Worm (Caenorhabditis elegans): ENCODE measurements around the gene D1086.18.
"Not testable (repeated sequence)": the region's sequence is repeated elsewhere in the genome, so short reads cannot be mapped to it uniquely, and the experiment has no call there.

ce11 chrV:14055097-14055496 lies 30.6 kb upstream of the D1086.18 start:
- TF ChIP-seq fkh-10 (GFP tag; optimal IDR thresholded peaks at IDR 0.05), result peak; percentile 50
- TF ChIP-seq mdl-1 (tag; optimal IDR thresholded peaks at IDR 0.05), result peak; percentile 25
- peak; percentile 18 for TF ChIP-seq skn-1 (tag; optimal IDR thresholded peaks at IDR 0.05)
- TF ChIP-seq fos-1 (tag; optimal IDR thresholded peaks at IDR 0.05); elt-3 (tag; optimal IDR thresholded peaks at IDR 0.05); ama-1 (optimal IDR thresholded peaks at IDR 0.05); ZK546.5 (tag; optimal IDR thresholded peaks at IDR 0.05); aly-2 (tag; optimal IDR thresholded peaks at IDR 0.05): not testable (repeated sequence)
- peak; percentile 93 for TF ChIP-seq snpc-4 (tag; optimal IDR thresholded peaks at IDR 0.05)
- peak; percentile 39 for TF ChIP-seq unc-62 (GFP tag; optimal IDR thresholded peaks at IDR 0.05)
- TF ChIP-seq lin-15B (tag; optimal IDR thresholded peaks at IDR 0.05), result peak; percentile 82
- TF ChIP-seq pha-4 (tag; optimal IDR thresholded peaks at IDR 0.05), result peak; percentile 77
- TF ChIP-seq lin-39 (tag; optimal IDR thresholded peaks at IDR 0.05), result peak; percentile 94
- TF ChIP-seq pqm-1 (tag; optimal IDR thresholded peaks at IDR 0.05), result peak; percentile 65
